Fruit fly (Drosophila melanogaster) whole organism, embryonic: Measurements from ENCODE around the gene GstO3.

Experiments used
- Abd-B ChIP-seq: fragments of 200-800 bp; sonication (Bioruptor generic); optimal IDR thresholded peaks from 2 replicates; lab custom pipeline; 2018; ENCODE audit warnings: missing biosample characterization, mild to moderate bottlenecking, missing genetic modification characterization, moderate library complexity
- Ada2b ChIP-seq: fragments of 200-800 bp; sonication (Bioruptor generic); IDR thresholded peaks from 2 replicates; pipeline ENCODE4 v1.3.6; 2022; ENCODE audit warnings: missing biosample characterization, missing genetic modification characterization
- Aef1 ChIP-seq: fragments of 200-800 bp; sonication (Bioruptor generic); IDR thresholded peaks from 3 replicates; pipeline ENCODE4 v1.3.6; 2022; ENCODE audit warnings: missing biosample characterization, missing genetic modification characterization
- Antp ChIP-seq: fragments of 200-800 bp; sonication (Bioruptor generic); optimal IDR thresholded peaks from 3 replicates; lab custom pipeline; 2016; ENCODE audit warnings: missing biosample characterization, missing genetic modification characterization
- C15 ChIP-seq: fragments of 200-800 bp; sonication (Bioruptor generic); IDR thresholded peaks from 3 replicates; pipeline ENCODE4 v1.3.6; 2022; ENCODE audit warnings: missing biosample characterization, missing genetic modification characterization
- CG10209 ChIP-seq: fragments of 200-800 bp; sonication (Bioruptor generic); optimal IDR thresholded peaks from 3 replicates; lab custom pipeline; 2017; ENCODE audit warnings: missing biosample characterization, mild to moderate bottlenecking, missing genetic modification characterization, missing genetic modification reagents
- CG10543 ChIP-seq: fragments of 200-800 bp; sonication (Bioruptor generic); optimal IDR thresholded peaks from 3 replicates; lab custom pipeline; 2017; ENCODE audit warnings: missing biosample characterization, mild to moderate bottlenecking, missing genetic modification characterization, moderate library complexity
- CG11398 ChIP-seq: fragments of 200-800 bp; sonication (Bioruptor generic); optimal IDR thresholded peaks from 2 replicates; lab custom pipeline; 2016; ENCODE audit warnings: missing biosample characterization, missing genetic modification characterization
- CG11695 ChIP-seq: fragments of 200-800 bp; sonication (Bioruptor generic); IDR thresholded peaks from 3 replicates; pipeline ENCODE4 v1.3.6; 2022; ENCODE audit warnings: missing biosample characterization, missing genetic modification characterization
- CG11696 ChIP-seq: fragments of 200-800 bp; sonication (Bioruptor generic); IDR thresholded peaks from 2 replicates; pipeline ENCODE4 v1.3.6; 2022; ENCODE audit warnings: missing biosample characterization, missing genetic modification characterization
- CG12219 ChIP-seq: fragments of 200-800 bp; sonication (Bioruptor generic); optimal IDR thresholded peaks from 3 replicates; lab custom pipeline; 2018; ENCODE audit warnings: missing biosample characterization, mild to moderate bottlenecking, missing genetic modification characterization
- CG13123 ChIP-seq: fragments of 200-800 bp; sonication (Bioruptor generic); optimal IDR thresholded peaks from 2 replicates; lab custom pipeline; 2016; ENCODE audit warnings: missing biosample characterization, missing genetic modification characterization
- CG15269 ChIP-seq: fragments of 200-800 bp; sonication (Bioruptor generic); optimal IDR thresholded peaks from 2 replicates; lab custom pipeline; 2018; ENCODE audit warnings: missing biosample characterization, mild to moderate bottlenecking, missing genetic modification characterization, moderate library complexity
- CG15514 ChIP-seq: fragments of 200-800 bp; sonication (Bioruptor generic); optimal IDR thresholded peaks from 3 replicates; lab custom pipeline; 2017; ENCODE audit warnings: missing biosample characterization, missing genetic modification characterization, mild to moderate bottlenecking, moderate library complexity, missing genetic modification reagents
- CG15601 ChIP-seq: fragments of 200-800 bp; sonication (Bioruptor generic); optimal IDR thresholded peaks from 3 replicates; lab custom pipeline; 2019; ENCODE audit warnings: missing biosample characterization, mild to moderate bottlenecking, missing genetic modification characterization, moderate library complexity
- CG16779 ChIP-seq: fragments of 200-800 bp; sonication (Bioruptor generic); IDR thresholded peaks from 2 replicates; pipeline ENCODE4 v1.3.6; 2022; ENCODE audit warnings: missing biosample characterization, missing genetic modification characterization
- CG16863 ChIP-seq: fragments of 200-800 bp; sonication (Bioruptor generic); optimal IDR thresholded peaks from 3 replicates; lab custom pipeline; 2016; ENCODE audit warnings: missing biosample characterization, missing genetic modification characterization
- CG17829 ChIP-seq: fragments of 200-800 bp; optimal IDR thresholded peaks from 2 replicates; lab custom pipeline; 2019; ENCODE audit warnings: missing biosample characterization, mild to moderate bottlenecking, missing genetic modification characterization, moderate library complexity
- CG1792 ChIP-seq: fragments of 200-800 bp; sonication (Bioruptor generic); optimal IDR thresholded peaks from 2 replicates; lab custom pipeline; 2016; ENCODE audit warnings: missing biosample characterization, missing genetic modification characterization
- CG18262 ChIP-seq: fragments of 200-800 bp; optimal IDR thresholded peaks from 3 replicates; lab custom pipeline; 2019; ENCODE audit warnings: missing biosample characterization, mild to moderate bottlenecking, missing genetic modification characterization, moderate library complexity
- CG30020 ChIP-seq: fragments of 200-800 bp; optimal IDR thresholded peaks from 2 replicates; lab custom pipeline; 2019; ENCODE audit warnings: missing biosample characterization, mild to moderate bottlenecking, missing genetic modification characterization, moderate library complexity
- CG32767 ChIP-seq: fragments of 200-800 bp; sonication (Bioruptor generic); IDR thresholded peaks from 2 replicates; pipeline ENCODE4 v1.3.6; 2022; ENCODE audit warnings: missing biosample characterization, missing genetic modification characterization
- CG32772 ChIP-seq: fragments of 200-800 bp; sonication (Bioruptor generic); IDR thresholded peaks from 2 replicates; pipeline ENCODE4 v1.3.6; 2022; ENCODE audit warnings: missing biosample characterization, missing genetic modification characterization
- CG4328 ChIP-seq: fragments of 200-800 bp; sonication (Bioruptor generic); optimal IDR thresholded peaks from 3 replicates; lab custom pipeline; 2017; ENCODE audit warnings: missing biosample characterization, missing genetic modification reagents, missing genetic modification characterization
- CG7839 ChIP-seq: fragments of 200-800 bp; sonication (Bioruptor generic); optimal IDR thresholded peaks from 3 replicates; lab custom pipeline; 2018; ENCODE audit warnings: missing biosample characterization, mild to moderate bottlenecking, missing genetic modification characterization, moderate library complexity
- CG9797 ChIP-seq: fragments of 200-800 bp; sonication (Bioruptor generic); optimal IDR thresholded peaks from 3 replicates; lab custom pipeline; 2018; ENCODE audit warnings: missing biosample characterization, mild to moderate bottlenecking, missing genetic modification characterization
- CG9932 ChIP-seq: fragments of 200-800 bp; sonication (Bioruptor generic); IDR thresholded peaks from 2 replicates; pipeline ENCODE4 v1.3.6; 2022; ENCODE audit warnings: missing biosample characterization, missing genetic modification characterization
- Dek ChIP-seq: fragments of 200-800 bp; sonication (Bioruptor generic); optimal IDR thresholded peaks from 3 replicates; lab custom pipeline; 2019; ENCODE audit warnings: missing biosample characterization, mild to moderate bottlenecking, missing genetic modification characterization, moderate library complexity
- Dref ChIP-seq: fragments of 200-800 bp; sonication (Bioruptor generic); IDR thresholded peaks from 2 replicates; pipeline ENCODE4 v1.3.6; 2022; ENCODE audit warnings: missing biosample characterization, missing genetic modification characterization
- Hr39 ChIP-seq: fragments of >200 bp; optimal IDR thresholded peaks from 2 replicates; lab custom pipeline; 2017
- Hr51 ChIP-seq, 2 experiments: fragments of 200-800 bp; sonication (Bioruptor generic); optimal IDR thresholded peaks; 2 replicates in 1 of 2; 3 replicates in 1 of 2; lab custom pipeline; 2016 to 2018; ENCODE audit warnings: missing biosample characterization in 2 of 2, missing genetic modification characterization in 2 of 2, mild to moderate bottlenecking in 1 of 2, moderate library complexity in 1 of 2
- Hr78 ChIP-seq, 2 experiments: fragments of 200-800 bp in 1 of 2; fragments of >200 bp in 1 of 2; sonication (Bioruptor generic) in 1 of 2; optimal IDR thresholded peaks; 2 replicates each; lab custom pipeline; 2017 to 2019; ENCODE audit warnings: missing biosample characterization in 2 of 2, missing genetic modification characterization in 2 of 2, mild to moderate bottlenecking in 1 of 2, moderate library complexity in 1 of 2
- Max ChIP-seq: fragments of 200-800 bp; sonication (Bioruptor generic); optimal IDR thresholded peaks from 2 replicates; lab custom pipeline; 2016; ENCODE audit warnings: missing biosample characterization, mild to moderate bottlenecking, missing genetic modification characterization
- Myb ChIP-seq: fragments of 200-800 bp; sonication (Bioruptor generic); optimal IDR thresholded peaks from 2 replicates; lab custom pipeline; 2016; ENCODE audit warnings: missing biosample characterization, missing genetic modification characterization
- Oaz ChIP-seq: fragments of 200-800 bp; sonication (Bioruptor generic); IDR thresholded peaks from 2 replicates; pipeline ENCODE4 v1.3.6; 2022; ENCODE audit warnings: missing biosample characterization, missing genetic modification characterization
- PHDP ChIP-seq: fragments of 200-800 bp; sonication (Bioruptor generic); optimal IDR thresholded peaks from 3 replicates; lab custom pipeline; 2018; ENCODE audit warnings: missing biosample characterization, mild to moderate bottlenecking, missing genetic modification characterization, moderate library complexity
- Tbp ChIP-seq: fragments of >200 bp; optimal IDR thresholded peaks from 2 replicates; lab custom pipeline; 2018; ENCODE audit warnings: missing biosample characterization, missing genetic modification characterization
- Xrp1 ChIP-seq: fragments of 200-800 bp; sonication (Bioruptor generic); IDR thresholded peaks from 2 replicates; pipeline ENCODE4 v1.3.6; 2022; ENCODE audit warnings: missing biosample characterization, missing genetic modification characterization
- ab ChIP-seq: fragments of 200-800 bp; sonication (Bioruptor generic); optimal IDR thresholded peaks from 2 replicates; lab custom pipeline; 2016; ENCODE audit warnings: missing biosample characterization, missing genetic modification characterization
- bbx ChIP-seq: fragments of 200-800 bp; sonication (Bioruptor generic); IDR thresholded peaks from 2 replicates; pipeline ENCODE4 v1.3.6; 2022; ENCODE audit warnings: missing biosample characterization, missing genetic modification characterization; ENCODE audit not compliant: partially characterized antibody
- esg ChIP-seq: fragments of 200-800 bp; sonication (Bioruptor generic); conservative IDR thresholded peaks from 2 replicates; pipeline ENCODE4 v1.3.6; 2022; ENCODE audit warnings: missing biosample characterization, missing genetic modification characterization
- eve ChIP-seq, 2 experiments: fragments of >200 bp; optimal IDR thresholded peaks; 2 replicates each; lab custom pipeline; 2017; ENCODE audit warnings: missing biosample characterization in 2 of 2, missing genetic modification characterization in 2 of 2
- fd102C ChIP-seq: fragments of 200-800 bp; sonication (Bioruptor generic); optimal IDR thresholded peaks from 2 replicates; lab custom pipeline; 2018; ENCODE audit warnings: missing biosample characterization, mild to moderate bottlenecking, missing genetic modification characterization, moderate library complexity
- gem ChIP-seq: fragments of 200-800 bp; sonication (Bioruptor generic); optimal IDR thresholded peaks from 2 replicates; lab custom pipeline; 2019; ENCODE audit warnings: missing biosample characterization, mild to moderate bottlenecking, missing genetic modification characterization, moderate library complexity
- her ChIP-seq: fragments of 200-800 bp; sonication (Bioruptor generic); optimal IDR thresholded peaks from 2 replicates; lab custom pipeline; 2016; ENCODE audit warnings: missing biosample characterization, missing genetic modification characterization
- onecut ChIP-seq: fragments of 200-800 bp; sonication (Bioruptor generic); IDR thresholded peaks from 2 replicates; pipeline ENCODE4 v1.3.6; 2022; ENCODE audit warnings: missing biosample characterization, missing genetic modification characterization
- pzg ChIP-seq: fragments of 200-800 bp; sonication (Bioruptor generic); optimal IDR thresholded peaks from 3 replicates; lab custom pipeline; 2018; ENCODE audit warnings: missing biosample characterization, mild to moderate bottlenecking, missing genetic modification characterization, moderate library complexity
- repo ChIP-seq: fragments of 200-800 bp; sonication (Bioruptor generic); optimal IDR thresholded peaks from 2 replicates; lab custom pipeline; 2016; ENCODE audit warnings: missing biosample characterization, missing genetic modification characterization
- schlank ChIP-seq: fragments of 200-800 bp; sonication (Bioruptor generic); optimal IDR thresholded peaks from 2 replicates; lab custom pipeline; 2018; ENCODE audit warnings: missing biosample characterization, mild to moderate bottlenecking, missing genetic modification characterization
- slbo ChIP-seq: fragments of 200-800 bp; sonication (Bioruptor generic); IDR thresholded peaks from 2 replicates; pipeline ENCODE4 v1.3.6; 2022; ENCODE audit warnings: missing biosample characterization, missing genetic modification characterization
- stc ChIP-seq: fragments of 200-800 bp; sonication (Bioruptor generic); IDR thresholded peaks from 2 replicates; pipeline ENCODE4 v1.3.6; 2022; ENCODE audit warnings: missing biosample characterization, missing genetic modification characterization
- ttk ChIP-seq: fragments of 200-800 bp; sonication (Bioruptor generic); IDR thresholded peaks from 2 replicates; pipeline ENCODE4 v2.1.2; 2022; ENCODE audit warnings: missing biosample characterization, missing genetic modification characterization

Gene GstO3

DNA sequence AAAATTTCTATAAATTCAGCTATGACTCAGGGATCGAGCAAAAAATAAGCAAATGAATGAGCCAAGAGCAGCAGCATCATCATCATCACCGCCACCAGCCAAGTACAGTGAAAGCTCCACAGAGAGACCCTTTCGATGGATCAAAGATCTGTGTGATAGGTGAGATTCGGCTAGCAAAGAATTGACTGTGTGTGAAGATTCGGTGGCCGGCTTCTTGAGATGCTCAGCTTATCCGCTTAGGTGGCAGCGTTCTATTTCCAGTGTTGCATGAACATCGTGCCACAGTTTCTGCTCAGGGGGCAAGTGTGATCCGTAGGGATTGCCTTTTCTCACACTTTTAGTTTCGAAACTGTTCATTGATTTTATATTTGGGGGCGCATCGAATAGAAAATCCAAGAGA lies 34.4 kb downstream of the GstO3 start (continued):
- no peak for TF ChIP-seq CG12219 (GFP tag; lab: Kevin White, UChicago)
- TF ChIP-seq Aef1, result no peak
- TF ChIP-seq Myb (GFP tag; lab: Kevin White, UChicago), result no peak
- TF ChIP-seq CG10543 (GFP tag; lab: Kevin White, UChicago), result peak; percentile 81
- no peak for TF ChIP-seq CG11695 (GFP tag; lab: Robert Waterston, UW)
- TF ChIP-seq schlank (tag; lab: Kevin White, UChicago), result no peak
- no peak for TF ChIP-seq fd102C (GFP tag; lab: Kevin White, UChicago)
- peak; percentile 3 for TF ChIP-seq CG15269
- no peak for TF ChIP-seq CG13123 (GFP tag; lab: Kevin White, UChicago)
- no peak for TF ChIP-seq CG10209
- no peak for TF ChIP-seq CG4328 (GFP tag; lab: Kevin White, UChicago)
- TF ChIP-seq CG18262 (tag; lab: Kevin White, UChicago), result no peak
- TF ChIP-seq CG16779 (GFP tag; lab: Robert Waterston, UW), result 0 out of 2 replicates have a peak, but pooled peaks have one; percentile 21
- TF ChIP-seq CG9932, result peak; percentile 56; the same call in 1 of the 2 replicates
- TF ChIP-seq Abd-B (GFP tag; lab: Kevin White, UChicago), result no peak
- TF ChIP-seq gem (tag; lab: Kevin White, UChicago), result no peak
- no peak for TF ChIP-seq bbx (GFP tag; lab: Robert Waterston, UW)
- TF ChIP-seq CG30020 (tag; lab: Kevin White, UChicago), result no peak
- TF ChIP-seq Hr51 (GFP tag; optimal IDR thresholded peaks at IDR 0.05; lab: Kevin White, UChicago), result no peak
- no peak for TF ChIP-seq Tbp (GFP tag; lab: Kevin White, UChicago)
- TF ChIP-seq Max (GFP tag; lab: Kevin White, UChicago), result no peak
- TF ChIP-seq CG17829 (tag; lab: Kevin White, UChicago), result no peak
- no peak for TF ChIP-seq Antp (GFP tag; lab: Kevin White, UChicago)
- peak; percentile 13 for TF ChIP-seq her (GFP tag; lab: Kevin White, UChicago)
- no peak for TF ChIP-seq CG11398 (GFP tag; lab: Kevin White, UChicago)
- no peak for TF ChIP-seq ab (GFP tag; lab: Kevin White, UChicago)
- TF ChIP-seq PHDP (tag; lab: Kevin White, UChicago), result no peak
- TF ChIP-seq CG15514 (GFP tag; lab: Kevin White, UChicago), result no peak
- TF ChIP-seq CG1792 (GFP tag; lab: Kevin White, UChicago), result no peak
- no peak for TF ChIP-seq Dek
- no peak for TF ChIP-seq esg (GFP tag; lab: Robert Waterston, UW)
- no peak for TF ChIP-seq Xrp1 (GFP tag; lab: Robert Waterston, UW)
- TF ChIP-seq Hr78 (GFP tag; optimal IDR thresholded peaks at IDR 0.05; lab: Kevin White, UChicago), result no peak
- no peak for TF ChIP-seq CG16863 (GFP tag; lab: Kevin White, UChicago)
- TF ChIP-seq CG9797 (GFP tag; lab: Kevin White, UChicago), result no peak
- TF ChIP-seq Hr39 (lab: Kevin White, UChicago), result no peak
- no peak for TF ChIP-seq eve (GFP tag; optimal IDR thresholded peaks at IDR 0.05; lab: Kevin White, UChicago)
- no peak for TF ChIP-seq C15 (GFP tag; lab: Robert Waterston, UW)
- no peak for TF ChIP-seq pzg (GFP tag; lab: Kevin White, UChicago)
- TF ChIP-seq CG15601 (tag; lab: Kevin White, UChicago), result no peak
- TF ChIP-seq slbo, result 0 out of 2 replicates have a peak, but pooled peaks have one; percentile 34
- no peak for TF ChIP-seq Ada2b (GFP tag; lab: Robert Waterston, UW)
- TF ChIP-seq CG32767, result no peak
- TF ChIP-seq CG11696 (GFP tag; lab: Robert Waterston, UW), result no peak
- no peak for TF ChIP-seq ttk (GFP tag; lab: Robert Waterston, UW)
- TF ChIP-seq CG7839 (tag; lab: Kevin White, UChicago), result no peak
- TF ChIP-seq CG32772 (GFP tag; lab: Robert Waterston, UW), result no peak
- TF ChIP-seq Dref (GFP tag; lab: Robert Waterston, UW), result no peak
- no peak for TF ChIP-seq Oaz (GFP tag; lab: Robert Waterston, UW)
- no peak for TF ChIP-seq repo
- TF ChIP-seq stc (GFP tag; lab: Robert Waterston, UW), result no peak
- TF ChIP-seq onecut (GFP tag; lab: Robert Waterston, UW), result no peak
